Worm (Caenorhabditis elegans): ENCODE measurements around the gene F22E12.1.

ce11 chrV:10453466-10453865 is 3.7 kb downstream of the F22E12.1 start, which contains the start of gene Y32F6A.5:
- no peak for TF ChIP-seq pax-1 (tag; optimal IDR thresholded peaks at IDR 0.05)
- TF ChIP-seq pat-9 (tag; optimal IDR thresholded peaks at IDR 0.05): no peak
- no peak for TF ChIP-seq unc-86 (tag; optimal IDR thresholded peaks at IDR 0.05)
- no peak for TF ChIP-seq dmd-4 (tag; optimal IDR thresholded peaks at IDR 0.05; ENCODE audit: borderline replicate concordance)
- TF ChIP-seq ceh-18 (tag; optimal IDR thresholded peaks at IDR 0.05): no peak
- no peak for TF ChIP-seq nfya-1 (tag; optimal IDR thresholded peaks at IDR 0.05)
- no peak for TF ChIP-seq lin-11 (tag; optimal IDR thresholded peaks at IDR 0.05)
- no peak for TF ChIP-seq F13H6.1 (tag; optimal IDR thresholded peaks at IDR 0.05)
- TF ChIP-seq pros-1 (tag; optimal IDR thresholded peaks at IDR 0.05): no peak
- TF ChIP-seq hlh-8 (tag; optimal IDR thresholded peaks at IDR 0.05): no peak
